Fruit fly (Drosophila melanogaster) whole organism, pupa: ENCODE measurements around the gene dah.

Experiments used
- CG10348 ChIP-seq: fragments of 200-800 bp; sonication (Bioruptor generic); IDR thresholded peaks from 2 replicates; pipeline ENCODE4 v1.3.6; 2022; ENCODE audit warnings: missing biosample characterization, missing genetic modification characterization
- CG12605 ChIP-seq: fragments of 200-800 bp; sonication (Bioruptor generic); IDR thresholded peaks from 2 replicates; pipeline ENCODE4 v1.3.6; 2022; ENCODE audit warnings: missing biosample characterization, missing genetic modification characterization
- CG13204 ChIP-seq: fragments of 200-800 bp; sonication (Bioruptor generic); optimal IDR thresholded peaks from 2 replicates; lab custom pipeline; 2018; ENCODE audit warnings: missing biosample characterization, mild to moderate bottlenecking, missing genetic modification characterization, moderate library complexity
- CG14655 ChIP-seq: fragments of 200-800 bp; sonication (Bioruptor generic); optimal IDR thresholded peaks from 3 replicates; lab custom pipeline; 2017; ENCODE audit warnings: mild to moderate bottlenecking, missing biosample characterization, missing genetic modification reagents, missing genetic modification characterization
- CG15710 ChIP-seq: fragments of 200-800 bp; sonication (Bioruptor generic); optimal IDR thresholded peaks from 2 replicates; lab custom pipeline; 2018; ENCODE audit warnings: missing biosample characterization, mild to moderate bottlenecking, missing genetic modification characterization, moderate library complexity
- CG17806 ChIP-seq: fragments of 200-800 bp; sonication (Bioruptor generic); optimal IDR thresholded peaks from 2 replicates; lab custom pipeline; 2018; ENCODE audit warnings: missing biosample characterization, mild to moderate bottlenecking, missing genetic modification characterization, moderate library complexity
- CG32121 ChIP-seq: fragments of 200-800 bp; sonication (Bioruptor generic); IDR thresholded peaks from 2 replicates; pipeline ENCODE4 v1.3.6; 2022; ENCODE audit warnings: missing biosample characterization, missing genetic modification characterization
- CG34367 ChIP-seq: fragments of 200-800 bp; sonication (Bioruptor generic); optimal IDR thresholded peaks from 2 replicates; lab custom pipeline; 2018; ENCODE audit warnings: missing biosample characterization, mild to moderate bottlenecking, missing genetic modification characterization
- CG4496 ChIP-seq: fragments of 200-800 bp; sonication (Bioruptor generic); IDR thresholded peaks from 3 replicates; pipeline ENCODE4 v1.3.6; 2022; ENCODE audit warnings: missing biosample characterization, missing genetic modification characterization
- CG8159 ChIP-seq: fragments of 200-800 bp; sonication (Bioruptor generic); optimal IDR thresholded peaks from 3 replicates; lab custom pipeline; 2018; ENCODE audit warnings: missing biosample characterization, mild to moderate bottlenecking, missing genetic modification characterization, moderate library complexity
- CG8301 ChIP-seq: fragments of 200-800 bp; sonication (Bioruptor generic); optimal IDR thresholded peaks from 2 replicates; lab custom pipeline; 2018; ENCODE audit warnings: missing biosample characterization, mild to moderate bottlenecking, missing genetic modification characterization
- CG9948 ChIP-seq: fragments of 200-800 bp; sonication (Bioruptor generic); optimal IDR thresholded peaks from 2 replicates; lab custom pipeline; 2018; ENCODE audit warnings: missing biosample characterization, mild to moderate bottlenecking, missing genetic modification characterization, moderate library complexity
- D1 ChIP-seq: fragments of 200-800 bp; sonication (Bioruptor generic); optimal IDR thresholded peaks from 2 replicates; lab custom pipeline; 2018; ENCODE audit warnings: missing biosample characterization, mild to moderate bottlenecking, missing genetic modification characterization, moderate library complexity
- EcR ChIP-seq: fragments of 200-800 bp; sonication (Bioruptor generic); optimal IDR thresholded peaks from 3 replicates; lab custom pipeline; 2019; ENCODE audit warnings: missing biosample characterization, missing genetic modification characterization, mild to moderate bottlenecking, moderate library complexity, missing genetic modification reagents
- Ets98B ChIP-seq: fragments of 200-800 bp; sonication (Bioruptor generic); IDR thresholded peaks from 2 replicates; pipeline ENCODE4 v1.3.6; 2022; ENCODE audit warnings: missing biosample characterization, missing genetic modification characterization
- Pif1A ChIP-seq: fragments of 200-800 bp; sonication (Bioruptor generic); optimal IDR thresholded peaks from 3 replicates; lab custom pipeline; 2016; ENCODE audit warnings: missing biosample characterization, missing genetic modification characterization
- Pif1B ChIP-seq: fragments of 200-800 bp; sonication (Bioruptor generic); optimal IDR thresholded peaks from 3 replicates; lab custom pipeline; 2016; ENCODE audit warnings: missing biosample characterization, missing genetic modification characterization
- Snoo ChIP-seq: fragments of 200-800 bp; sonication (Bioruptor generic); optimal IDR thresholded peaks from 3 replicates; lab custom pipeline; 2017; ENCODE audit warnings: missing biosample characterization, mild to moderate bottlenecking, missing genetic modification characterization, inconsistent platforms
- fd96Ca ChIP-seq: fragments of 200-800 bp; sonication (Bioruptor generic); IDR thresholded peaks from 3 replicates; pipeline ENCODE4 v1.3.6; 2022; ENCODE audit warnings: missing biosample characterization, missing genetic modification characterization
- gl ChIP-seq: fragments of 200-800 bp; sonication (Bioruptor generic); optimal IDR thresholded peaks from 2 replicates; lab custom pipeline; 2018; ENCODE audit warnings: missing biosample characterization, mild to moderate bottlenecking, missing genetic modification characterization
- rn ChIP-seq: fragments of 200-800 bp; sonication (Bioruptor generic); IDR thresholded peaks from 2 replicates; pipeline ENCODE4 v1.3.6; 2022; ENCODE audit warnings: missing biosample characterization, missing genetic modification characterization

dah gene

DNA sequence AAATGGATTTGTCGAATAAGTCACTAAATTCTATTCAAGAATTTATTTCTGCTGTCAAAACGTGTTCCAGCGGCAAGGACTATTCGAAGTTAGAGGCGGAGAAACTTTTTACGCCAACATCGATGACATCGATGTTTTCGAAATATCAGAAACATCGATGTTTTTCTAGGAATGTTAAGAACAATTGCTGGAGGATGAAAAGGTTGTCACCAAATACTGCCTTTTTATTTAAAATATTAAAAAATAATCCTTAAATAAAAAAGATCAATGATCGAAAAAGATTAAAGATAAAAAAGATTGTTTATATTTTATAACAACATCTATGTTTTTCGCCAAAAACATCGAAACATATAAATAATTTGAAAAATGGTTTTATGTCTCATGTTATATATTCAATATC, 13.9 kb downstream of the dah start, which contains the start of gene CG9123:
CG9123 (minus strand) TSS at position 101 of the 400 bp plus-strand sequence.
- TF ChIP-seq fd96Ca: no peak
- no peak for TF ChIP-seq gl (tag; lab: Kevin White, UChicago)
- no peak for TF ChIP-seq CG8301 (tag; lab: Kevin White, UChicago)
- TF ChIP-seq CG9948 (tag; lab: Kevin White, UChicago): no peak

DNA sequence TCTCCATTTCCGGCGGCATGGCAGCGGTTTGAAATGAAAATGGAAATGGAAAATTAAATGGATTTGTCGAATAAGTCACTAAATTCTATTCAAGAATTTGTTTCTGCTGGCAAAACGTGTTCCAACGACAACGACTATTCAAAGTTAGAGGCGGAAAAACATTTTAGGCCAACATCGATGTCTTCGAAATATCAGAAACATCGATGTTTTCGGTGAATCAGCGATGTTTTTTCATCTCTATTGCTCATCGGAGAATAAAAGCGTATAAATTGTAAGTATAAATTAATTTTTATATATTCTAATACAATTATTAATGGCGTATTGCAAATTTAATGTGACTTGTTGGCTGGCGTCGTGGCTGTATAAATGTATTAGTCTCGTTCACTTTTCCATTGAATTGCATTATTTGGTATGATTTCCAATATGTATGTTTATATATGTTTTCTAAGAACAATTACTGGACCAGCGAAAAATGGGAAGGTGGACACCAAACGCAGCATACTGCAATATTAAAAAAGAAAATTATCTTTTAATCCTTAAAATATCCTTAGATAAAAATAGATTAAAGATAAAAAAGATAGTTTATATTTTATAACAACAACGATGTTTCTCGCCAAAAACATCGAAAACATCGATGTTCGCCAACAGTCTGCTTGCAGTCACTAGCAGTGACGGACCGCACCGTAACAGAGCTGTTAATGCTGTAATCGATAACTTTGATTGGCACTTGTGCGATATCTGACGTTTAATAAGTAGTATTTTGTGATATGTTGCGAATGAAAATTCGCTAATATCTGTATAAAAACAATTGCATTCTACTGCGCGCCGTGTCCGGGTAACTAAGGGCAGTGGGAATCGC, 16.6 kb downstream of the dah start, which contains the start of the genes CG12608 and Prp5:
CG12608 (minus strand) TSS at position 153 of the 859 bp plus-strand sequence.
Prp5 (plus strand) TSS at position 697 of the 859 bp plus-strand sequence.
- TF ChIP-seq CG14655 (GFP tag; lab: Kevin White, UChicago) (no peak), Ets98B (no peak), CG32121 (GFP tag; lab: Robert Waterston, UW) (no peak), Snoo (tag; lab: Kevin White, UChicago) (no peak), Pif1B (no peak), rn (GFP tag; lab: Robert Waterston, UW) (no peak), CG8159 (tag; lab: Kevin White, UChicago) (no peak), fd96Ca (no peak), CG10348 (no peak), EcR (GFP tag; lab: Kevin White, UChicago) (no peak), CG15710 (tag; lab: Kevin White, UChicago) (no peak), CG9948 (tag; lab: Kevin White, UChicago) (no peak), CG17806 (tag; lab: Kevin White, UChicago) (no peak), Pif1A (GFP tag; lab: Kevin White, UChicago) (no peak), CG8301 (tag; lab: Kevin White, UChicago) (no peak), CG34367 (tag; lab: Kevin White, UChicago) (no peak), CG12605 (GFP tag; lab: Robert Waterston, UW) (no peak)

DNA sequence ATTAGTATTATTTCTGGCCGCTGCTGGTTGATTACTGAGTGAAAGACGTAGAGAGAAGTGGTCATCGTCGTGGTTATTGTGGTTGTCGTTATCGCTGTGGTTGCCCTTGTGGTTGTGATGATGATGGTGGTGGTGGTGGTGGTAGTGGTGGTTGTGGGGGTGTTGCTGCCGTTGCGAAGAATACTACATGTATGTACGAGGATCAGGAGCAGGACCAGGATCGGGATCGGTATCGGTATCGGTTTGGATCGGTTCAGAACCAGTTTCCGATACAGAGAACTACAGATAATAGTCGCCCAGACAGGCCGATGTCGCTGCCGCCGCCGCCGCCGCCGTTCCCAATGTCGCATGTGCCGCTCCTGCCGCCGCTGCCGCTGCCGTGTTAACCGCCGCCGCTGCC, 24.6 kb downstream of the dah start:
- TF ChIP-seq D1 (tag; lab: Kevin White, UChicago) (no peak), Pif1B (no peak), CG34367 (tag; lab: Kevin White, UChicago) (no peak), fd96Ca (no peak), CG13204 (no peak), CG12605 (GFP tag; lab: Robert Waterston, UW) (no peak), CG14655 (GFP tag; lab: Kevin White, UChicago) (no peak), CG15710 (tag; lab: Kevin White, UChicago) (no peak), EcR (GFP tag; lab: Kevin White, UChicago) (no peak), CG9948 (tag; lab: Kevin White, UChicago) (no peak), Pif1A (GFP tag; lab: Kevin White, UChicago) (no peak), CG4496 (GFP tag; lab: Robert Waterston, UW) (no peak), gl (tag; lab: Kevin White, UChicago) (no peak), CG17806 (tag; lab: Kevin White, UChicago) (no peak), Ets98B (no peak), CG8159 (tag; lab: Kevin White, UChicago) (no peak), CG32121 (GFP tag; lab: Robert Waterston, UW) (no peak)

DNA sequence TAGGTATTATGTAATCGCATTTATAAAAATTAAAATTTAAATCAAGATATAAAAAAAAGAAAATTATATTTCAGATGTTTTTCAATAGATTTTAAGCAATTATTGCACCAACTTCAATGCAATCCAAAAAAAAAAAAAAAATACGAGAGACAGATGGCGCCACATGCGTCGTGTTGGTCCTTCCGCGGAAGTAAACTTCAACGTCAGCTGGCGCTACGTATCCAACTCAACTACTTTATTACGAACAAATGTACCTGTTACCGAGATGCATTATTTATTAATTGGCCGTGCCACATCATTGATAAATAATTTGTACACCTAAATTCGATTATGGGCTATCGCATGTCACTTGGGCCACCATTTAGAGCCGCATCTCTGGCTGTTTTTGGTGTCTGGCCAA, 25.5 kb downstream of the dah start:
- TF ChIP-seq CG9948 (tag; lab: Kevin White, UChicago) (no peak), CG13204 (no peak), CG8301 (tag; lab: Kevin White, UChicago) (no peak), CG17806 (tag; lab: Kevin White, UChicago) (no peak), rn (GFP tag; lab: Robert Waterston, UW) (no peak), D1 (tag; lab: Kevin White, UChicago) (no peak), CG4496 (GFP tag; lab: Robert Waterston, UW) (no peak), Pif1B (no peak), EcR (GFP tag; lab: Kevin White, UChicago) (no peak), CG8159 (tag; lab: Kevin White, UChicago) (no peak), CG12605 (GFP tag; lab: Robert Waterston, UW) (no peak), Ets98B (no peak), fd96Ca (no peak), CG32121 (GFP tag; lab: Robert Waterston, UW) (no peak)

DNA sequence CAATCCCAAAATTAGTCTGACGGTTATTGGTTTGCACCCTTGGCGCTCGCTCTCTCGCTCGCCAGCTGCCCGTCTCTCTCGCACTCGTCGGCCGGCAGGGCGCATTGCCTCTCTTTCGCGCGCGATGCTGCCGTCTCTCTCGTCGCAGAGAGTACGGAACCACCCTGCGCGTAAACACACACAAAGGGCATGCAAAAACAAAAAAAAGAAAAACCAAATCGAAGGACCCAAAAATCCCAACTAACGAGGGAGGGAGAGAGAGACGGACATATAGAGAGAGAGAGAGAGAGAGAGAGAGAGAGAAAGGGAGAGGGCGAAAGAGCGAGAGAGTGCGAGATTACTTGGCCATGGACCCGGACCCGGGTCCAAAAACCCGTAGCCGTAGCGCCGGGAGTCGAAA, 28.3 kb downstream of the dah start:
- TF ChIP-seq gl (tag; lab: Kevin White, UChicago) (no peak), Snoo (tag; lab: Kevin White, UChicago) (no peak), CG15710 (tag; lab: Kevin White, UChicago) (no peak), CG34367 (tag; lab: Kevin White, UChicago) (no peak), Pif1B (no peak), D1 (tag; lab: Kevin White, UChicago) (no peak), fd96Ca (no peak), CG14655 (GFP tag; lab: Kevin White, UChicago) (no peak), CG12605 (GFP tag; lab: Robert Waterston, UW) (no peak), CG17806 (tag; lab: Kevin White, UChicago) (no peak), CG9948 (tag; lab: Kevin White, UChicago) (no peak), EcR (GFP tag; lab: Kevin White, UChicago) (no peak), CG8159 (tag; lab: Kevin White, UChicago) (no peak), rn (GFP tag; lab: Robert Waterston, UW) (no peak), CG10348 (no peak), CG4496 (GFP tag; lab: Robert Waterston, UW) (no peak), Pif1A (GFP tag; lab: Kevin White, UChicago) (no peak), CG13204 (no peak), Ets98B (no peak), CG32121 (GFP tag; lab: Robert Waterston, UW) (no peak)
